Fruit fly (Drosophila melanogaster) whole organism, prepupa: ENCODE measurements around the gene ddbt.

ENCODE experiments used
- Blimp-1 ChIP-seq: fragments of 200-800 bp; sonication (Bioruptor generic); optimal IDR thresholded peaks from 3 replicates; lab custom pipeline; 2017; ENCODE audit warnings: missing biosample characterization, missing genetic modification characterization, mild to moderate bottlenecking, moderate library complexity, missing genetic modification reagents
- CG10631 ChIP-seq: fragments of 200-800 bp; sonication (Bioruptor generic); optimal IDR thresholded peaks from 2 replicates; lab custom pipeline; 2016; ENCODE audit warnings: missing biosample characterization, missing genetic modification characterization
- CG10669 ChIP-seq: fragments of 200-800 bp; sonication (Bioruptor generic); optimal IDR thresholded peaks from 3 replicates; lab custom pipeline; 2018; ENCODE audit warnings: missing biosample characterization, mild to moderate bottlenecking, missing genetic modification characterization, moderate library complexity
- CG15336 ChIP-seq: fragments of 200-800 bp; sonication (Bioruptor generic); IDR thresholded peaks from 2 replicates; pipeline ENCODE4 v1.3.6; 2022; ENCODE audit warnings: missing biosample characterization, missing genetic modification characterization
- CG1621 ChIP-seq: fragments of 200-800 bp; sonication (Bioruptor generic); optimal IDR thresholded peaks from 3 replicates; lab custom pipeline; 2018; ENCODE audit warnings: missing biosample characterization, mild to moderate bottlenecking, missing genetic modification characterization
- CG16779 ChIP-seq: fragments of 200-800 bp; sonication (Bioruptor generic); optimal IDR thresholded peaks from 3 replicates; lab custom pipeline; 2017; ENCODE audit warnings: missing biosample characterization, mild to moderate bottlenecking, missing genetic modification characterization
- CG3032 ChIP-seq: fragments of 200-800 bp; optimal IDR thresholded peaks from 2 replicates; lab custom pipeline; 2019; ENCODE audit warnings: missing biosample characterization, mild to moderate bottlenecking, missing genetic modification characterization, moderate library complexity
- CG31627 ChIP-seq: fragments of 200-800 bp; sonication (Bioruptor generic); optimal IDR thresholded peaks from 3 replicates; lab custom pipeline; 2016; ENCODE audit warnings: missing biosample characterization, missing genetic modification characterization
- CG34406 ChIP-seq: fragments of 200-800 bp; sonication (Bioruptor generic); optimal IDR thresholded peaks from 3 replicates; lab custom pipeline; 2016; ENCODE audit warnings: missing biosample characterization, missing genetic modification characterization
- CG4318 ChIP-seq: fragments of 200-800 bp; sonication (Bioruptor generic); optimal IDR thresholded peaks from 3 replicates; lab custom pipeline; 2017; ENCODE audit warnings: missing biosample characterization, mild to moderate bottlenecking, missing genetic modification characterization
- CG6163 ChIP-seq: fragments of 200-800 bp; sonication (Bioruptor generic); IDR thresholded peaks from 3 replicates; pipeline ENCODE4 v1.3.6; 2022; ENCODE audit warnings: missing biosample characterization, missing genetic modification characterization
- CG6808 ChIP-seq: fragments of 200-800 bp; sonication (Bioruptor generic); optimal IDR thresholded peaks from 3 replicates; lab custom pipeline; 2017; ENCODE audit warnings: missing biosample characterization, missing genetic modification characterization, mild to moderate bottlenecking, moderate library complexity, missing genetic modification reagents
- CG6854 ChIP-seq: fragments of 200-800 bp; sonication (Bioruptor generic); optimal IDR thresholded peaks from 2 replicates; lab custom pipeline; 2017; ENCODE audit warnings: missing biosample characterization, mild to moderate bottlenecking, missing genetic modification characterization
- CG7368 ChIP-seq: fragments of 200-800 bp; sonication (Bioruptor generic); optimal IDR thresholded peaks from 3 replicates; lab custom pipeline; 2016; ENCODE audit warnings: missing biosample characterization, missing genetic modification characterization
- CG9139 ChIP-seq: fragments of 200-800 bp; sonication (Bioruptor generic); optimal IDR thresholded peaks from 3 replicates; lab custom pipeline; 2017; ENCODE audit warnings: missing biosample characterization, mild to moderate bottlenecking, missing genetic modification characterization
- Eip75B ChIP-seq: fragments of 200-800 bp; sonication (Bioruptor generic); optimal IDR thresholded peaks from 3 replicates; lab custom pipeline; 2016; ENCODE audit warnings: missing biosample characterization, missing genetic modification characterization
- Eip78C ChIP-seq: fragments of 200-800 bp; sonication (Bioruptor generic); peaks from one replicate; lab custom pipeline; 2016; ENCODE audit warnings: missing biosample characterization, missing genetic modification characterization
- Eip93F ChIP-seq: fragments of 200-800 bp; sonication (Bioruptor generic); optimal IDR thresholded peaks from 2 replicates; lab custom pipeline; 2016; ENCODE audit warnings: missing biosample characterization, mild to moderate bottlenecking, missing genetic modification characterization
- Ets96B ChIP-seq: fragments of 200-800 bp; optimal IDR thresholded peaks from 2 replicates; lab custom pipeline; 2019; ENCODE audit warnings: missing biosample characterization, mild to moderate bottlenecking, missing genetic modification characterization, moderate library complexity
- Hr38 ChIP-seq: sonication (Bioruptor generic); optimal IDR thresholded peaks from 2 replicates; lab custom pipeline; 2016; ENCODE audit warnings: missing biosample characterization, missing genetic modification characterization
- Lpt ChIP-seq: fragments of 200-800 bp; sonication (Bioruptor generic); optimal IDR thresholded peaks from 3 replicates; lab custom pipeline; 2016; ENCODE audit warnings: missing biosample characterization, missing genetic modification characterization
- Sox14 ChIP-seq: fragments of 200-800 bp; sonication (Bioruptor generic); optimal IDR thresholded peaks from 3 replicates; lab custom pipeline; 2016; ENCODE audit warnings: missing biosample characterization, missing genetic modification characterization
- achi ChIP-seq: fragments of 200-800 bp; sonication (Bioruptor generic); optimal IDR thresholded peaks from 3 replicates; lab custom pipeline; 2016; ENCODE audit warnings: missing biosample characterization, missing genetic modification characterization
- acj6 ChIP-seq: fragments of 200-800 bp; sonication (Bioruptor generic); optimal IDR thresholded peaks from 3 replicates; lab custom pipeline; 2016; ENCODE audit warnings: missing biosample characterization, missing genetic modification characterization
- cyc ChIP-seq: fragments of 200-800 bp; sonication (Bioruptor generic); optimal IDR thresholded peaks from 3 replicates; lab custom pipeline; 2016; ENCODE audit warnings: missing biosample characterization, missing genetic modification characterization
- dsx ChIP-seq: fragments of 200-800 bp; optimal IDR thresholded peaks from 3 replicates; lab custom pipeline; 2019; ENCODE audit warnings: missing biosample characterization, mild to moderate bottlenecking, missing genetic modification characterization, moderate library complexity; ENCODE audit not compliant: poor library complexity, severe bottlenecking
- fd59A ChIP-seq: fragments of 200-800 bp; sonication (Bioruptor generic); optimal IDR thresholded peaks from 2 replicates; lab custom pipeline; 2017; ENCODE audit warnings: missing biosample characterization, mild to moderate bottlenecking, missing genetic modification characterization, missing genetic modification reagents
- fkh ChIP-seq: fragments of 200-800 bp; sonication (Bioruptor generic); optimal IDR thresholded peaks from 3 replicates; lab custom pipeline; 2017; ENCODE audit warnings: missing biosample characterization, mild to moderate bottlenecking, missing genetic modification characterization, moderate library complexity
- lz ChIP-seq: fragments of 200-800 bp; sonication (Bioruptor generic); optimal IDR thresholded peaks from 3 replicates; lab custom pipeline; 2016; ENCODE audit warnings: missing biosample characterization, missing genetic modification characterization
- net ChIP-seq: fragments of 200-800 bp; sonication (Bioruptor generic); optimal IDR thresholded peaks from 3 replicates; lab custom pipeline; 2016; ENCODE audit warnings: missing biosample characterization, missing genetic modification characterization
- pdm3 ChIP-seq: fragments of 200-800 bp; sonication (Bioruptor generic); optimal IDR thresholded peaks from 3 replicates; lab custom pipeline; 2016; ENCODE audit warnings: missing biosample characterization, missing genetic modification characterization
- ss ChIP-seq, 2 experiments: fragments of 200-800 bp; sonication (Bioruptor generic); optimal IDR thresholded peaks; 2 replicates in 1 of 2; 3 replicates in 1 of 2; lab custom pipeline; 2017 to 2018; ENCODE audit warnings: mild to moderate bottlenecking in 2 of 2, missing biosample characterization in 2 of 2, missing genetic modification characterization in 2 of 2, moderate library complexity in 1 of 2
- svp ChIP-seq: fragments of 200-800 bp; sonication (Bioruptor generic); peaks from one replicate; lab custom pipeline; 2016; ENCODE audit warnings: missing biosample characterization, missing genetic modification characterization
- vri ChIP-seq: fragments of 200-800 bp; sonication (Bioruptor generic); optimal IDR thresholded peaks from 3 replicates; lab custom pipeline; 2016; ENCODE audit warnings: missing biosample characterization, mild to moderate bottlenecking, missing genetic modification characterization

The ddbt gene

DNA sequence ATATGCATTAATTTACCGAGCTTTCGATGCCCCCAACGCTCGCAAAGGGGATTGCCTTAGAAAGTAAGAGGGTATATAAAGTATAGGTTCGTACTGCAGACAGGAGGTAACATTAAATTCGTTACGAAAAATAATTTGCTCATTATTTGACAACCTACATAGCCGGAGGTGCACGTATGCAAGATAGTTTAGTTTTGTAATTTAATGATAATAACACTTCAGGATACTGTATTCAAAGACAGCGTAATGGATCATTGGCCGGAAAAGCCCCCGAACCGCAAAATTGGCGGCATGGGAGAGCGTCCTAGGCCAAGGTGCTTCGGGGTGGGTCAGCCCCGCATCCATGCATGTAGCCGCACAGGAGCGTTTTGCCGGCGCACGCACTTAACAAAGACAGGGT lies 4.6 kb upstream of the ddbt start:
- TF ChIP-seq Eip93F (GFP tag; lab: Kevin White, UChicago) = no peak
- TF ChIP-seq Hr38 (GFP tag; lab: Kevin White, UChicago) = no peak
- no peak for TF ChIP-seq fkh (GFP tag; lab: Kevin White, UChicago)
- no peak for TF ChIP-seq dsx (GFP tag; lab: Kevin White, UChicago)
- no peak for TF ChIP-seq CG16779 (tag; lab: Kevin White, UChicago)
- no peak for TF ChIP-seq CG4318
- TF ChIP-seq CG1621 (tag; lab: Kevin White, UChicago) = no peak
- TF ChIP-seq ss (GFP tag; optimal IDR thresholded peaks at IDR 0.05; lab: Kevin White, UChicago) = no peak
- no peak for TF ChIP-seq fd59A (GFP tag; lab: Kevin White, UChicago)
- TF ChIP-seq CG6854 (GFP tag; lab: Kevin White, UChicago) = no peak
- no peak for TF ChIP-seq Eip78C (GFP tag; lab: Kevin White, UChicago)
- TF ChIP-seq CG34406 (GFP tag; lab: Kevin White, UChicago) = no peak
- TF ChIP-seq Eip75B (GFP tag; lab: Kevin White, UChicago) = no peak
- no peak for TF ChIP-seq CG3032 (tag; lab: Kevin White, UChicago)
- TF ChIP-seq CG31627 (GFP tag; lab: Kevin White, UChicago) = no peak
- TF ChIP-seq Blimp-1 (GFP tag; lab: Kevin White, UChicago) = no peak
- no peak for TF ChIP-seq CG6163 (GFP tag; lab: Robert Waterston, UW)

DNA sequence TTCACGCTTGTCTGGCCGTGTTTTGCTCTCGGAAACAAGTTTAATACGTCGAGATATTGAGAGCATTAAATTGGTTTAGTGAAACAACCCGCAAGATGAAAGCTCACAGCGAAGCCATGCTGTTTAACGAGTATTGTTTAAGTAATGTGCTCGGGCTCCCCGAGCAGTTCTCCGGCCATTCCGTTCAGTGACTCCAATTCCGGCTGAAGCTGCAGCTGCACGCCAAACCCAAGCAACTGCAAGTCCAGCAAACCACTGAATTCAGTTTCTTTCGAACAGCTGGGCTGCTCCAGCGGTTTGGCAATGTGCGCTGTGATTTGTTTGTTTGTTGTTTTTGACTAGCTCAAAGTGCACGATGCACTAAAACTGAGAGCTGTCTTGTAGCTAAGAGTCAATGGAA lies 1.7 kb upstream of the ddbt start:
- no peak for TF ChIP-seq Sox14 (GFP tag; lab: Kevin White, UChicago)
- no peak for TF ChIP-seq CG3032 (tag; lab: Kevin White, UChicago)
- no peak for TF ChIP-seq CG7368 (GFP tag; lab: Kevin White, UChicago)
- TF ChIP-seq CG1621 (tag; lab: Kevin White, UChicago) = peak; percentile 64
- TF ChIP-seq CG10631 = no peak
- TF ChIP-seq net (GFP tag; lab: Kevin White, UChicago) = no peak
- TF ChIP-seq, all 60 proteins: peak for 1

DNA sequence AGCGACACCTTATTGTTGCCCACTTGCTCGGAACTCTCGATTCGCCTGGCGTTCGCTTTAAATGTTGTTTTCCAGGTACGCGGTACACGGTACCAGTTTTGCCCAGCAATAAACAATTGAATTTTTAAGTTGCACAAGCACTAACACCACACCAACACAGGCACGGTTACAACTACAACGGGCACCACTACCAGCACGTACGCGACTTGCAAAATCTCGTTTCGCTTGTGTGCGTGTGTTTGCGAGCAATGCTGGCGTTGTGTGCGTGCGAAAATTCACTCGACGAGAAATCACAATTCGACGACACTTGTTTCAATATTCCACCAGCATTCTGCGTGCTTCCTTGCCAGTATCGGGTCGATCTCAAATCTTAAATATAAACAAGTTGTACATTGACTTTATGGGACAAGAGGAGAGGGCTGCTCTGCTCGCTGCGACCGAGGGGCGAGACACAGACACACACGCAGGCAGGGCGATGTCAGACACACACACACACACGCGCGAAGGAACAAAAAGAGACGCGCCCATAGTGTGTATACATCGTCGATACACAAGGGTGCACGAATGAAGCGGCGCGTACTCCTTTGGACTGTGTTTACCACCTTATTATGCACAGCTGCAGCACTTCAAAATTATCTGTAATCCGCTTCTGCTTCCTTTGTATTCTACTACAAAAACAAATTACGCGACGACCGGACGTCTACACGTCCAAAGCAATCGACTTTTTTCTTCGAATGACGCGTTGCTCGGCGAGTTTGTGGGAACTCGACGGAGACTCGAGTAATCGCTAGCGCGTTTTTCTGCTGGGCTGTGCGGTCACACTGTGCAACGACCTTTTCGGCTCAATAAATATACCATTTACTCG lies 2.5 kb downstream of the ddbt start, which contains the start of gene fwd:
Gene fwd (minus strand): TSS at position 740 of the 865 bp plus-strand sequence.
- TF ChIP-seq ss (GFP tag; optimal IDR thresholded peaks at IDR 0.05; lab: Kevin White, UChicago) (peak; percentile 66 to 73), Sox14 (GFP tag; lab: Kevin White, UChicago) (peak; percentile 61), vri (GFP tag; lab: Kevin White, UChicago) (no peak), CG6163 (GFP tag; lab: Robert Waterston, UW) (peak; percentile 30; the same call in 1 of the 3 replicates), svp (GFP tag; lab: Kevin White, UChicago) (peak; percentile 83), CG1621 (tag; lab: Kevin White, UChicago) (peak; percentile 20), lz (GFP tag; lab: Kevin White, UChicago) (no peak), Eip78C (GFP tag; lab: Kevin White, UChicago) (peak; percentile 46), CG10669 (GFP tag; lab: Kevin White, UChicago) (no peak), fkh (GFP tag; lab: Kevin White, UChicago) (peak; percentile 80), Eip93F (GFP tag; lab: Kevin White, UChicago) (no peak), net (GFP tag; lab: Kevin White, UChicago) (no peak), Ets96B (tag; lab: Kevin White, UChicago) (no peak), dsx (GFP tag; lab: Kevin White, UChicago) (peak; percentile 14), CG10631 (no peak), Lpt (GFP tag; lab: Kevin White, UChicago) (peak; percentile 19), CG6854 (GFP tag; lab: Kevin White, UChicago) (peak; percentile 62), CG15336 (GFP tag; lab: Robert Waterston, UW) (0 out of 2 replicates have a peak, but pooled peaks have one; percentile 6), acj6 (GFP tag; lab: Kevin White, UChicago) (no peak), CG6808 (GFP tag; lab: Kevin White, UChicago) (peak; percentile 44), CG9139 (GFP tag; lab: Kevin White, UChicago) (peak; percentile 36)

DNA sequence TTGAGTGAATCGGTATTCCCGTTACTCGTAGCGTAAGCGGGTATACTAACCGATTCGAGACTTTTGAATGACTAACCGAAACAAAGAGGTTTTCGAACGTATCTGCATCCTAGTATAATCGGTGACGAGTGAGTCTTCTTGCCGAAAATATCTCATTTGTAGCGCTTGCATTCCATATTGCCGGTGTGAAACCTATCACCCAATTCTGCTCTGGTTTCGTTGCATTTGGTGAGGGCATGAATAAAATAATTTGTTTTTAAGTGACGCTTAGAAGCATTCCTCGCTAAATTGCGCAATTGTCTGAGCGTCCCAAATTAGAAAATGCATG lies 3.1 kb downstream of the ddbt start:
- TF ChIP-seq achi (GFP tag; lab: Kevin White, UChicago) (no peak), pdm3 (GFP tag; lab: Kevin White, UChicago) (no peak), CG9139 (GFP tag; lab: Kevin White, UChicago) (no peak), CG7368 (GFP tag; lab: Kevin White, UChicago) (no peak), Eip78C (GFP tag; lab: Kevin White, UChicago) (peak; percentile 23), CG15336 (GFP tag; lab: Robert Waterston, UW) (0 out of 2 replicates have a peak, but pooled peaks have one; percentile 4), Lpt (GFP tag; lab: Kevin White, UChicago) (no peak), cyc (GFP tag; lab: Kevin White, UChicago) (no peak)
- TF ChIP-seq, all 60 proteins: peak for 2
